Fruit fly (Drosophila melanogaster): ENCODE measurements around the gene eff.

eff gene

DNA sequence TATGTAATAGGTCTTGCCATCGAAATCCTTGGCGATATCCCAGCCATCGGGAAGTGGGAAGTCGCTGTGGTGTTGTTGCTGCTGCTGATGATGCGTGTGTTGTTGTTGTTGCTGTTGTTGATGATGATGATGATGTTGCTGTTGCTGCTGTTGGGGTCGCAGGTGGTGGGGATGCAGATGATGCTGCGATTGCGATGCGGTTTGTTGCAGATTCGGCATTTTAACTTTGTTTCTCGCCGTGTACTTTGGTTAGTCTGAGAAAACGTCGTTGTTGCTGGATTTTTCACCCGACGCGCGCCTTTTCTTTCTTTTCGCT lies 17.8 kb downstream of the eff start:
- TF ChIP-seq CTCF (optimal IDR thresholded peaks at IDR 0.05) (no peak), CG8478 (optimal IDR thresholded peaks at IDR 0.05) (no peak)

DNA sequence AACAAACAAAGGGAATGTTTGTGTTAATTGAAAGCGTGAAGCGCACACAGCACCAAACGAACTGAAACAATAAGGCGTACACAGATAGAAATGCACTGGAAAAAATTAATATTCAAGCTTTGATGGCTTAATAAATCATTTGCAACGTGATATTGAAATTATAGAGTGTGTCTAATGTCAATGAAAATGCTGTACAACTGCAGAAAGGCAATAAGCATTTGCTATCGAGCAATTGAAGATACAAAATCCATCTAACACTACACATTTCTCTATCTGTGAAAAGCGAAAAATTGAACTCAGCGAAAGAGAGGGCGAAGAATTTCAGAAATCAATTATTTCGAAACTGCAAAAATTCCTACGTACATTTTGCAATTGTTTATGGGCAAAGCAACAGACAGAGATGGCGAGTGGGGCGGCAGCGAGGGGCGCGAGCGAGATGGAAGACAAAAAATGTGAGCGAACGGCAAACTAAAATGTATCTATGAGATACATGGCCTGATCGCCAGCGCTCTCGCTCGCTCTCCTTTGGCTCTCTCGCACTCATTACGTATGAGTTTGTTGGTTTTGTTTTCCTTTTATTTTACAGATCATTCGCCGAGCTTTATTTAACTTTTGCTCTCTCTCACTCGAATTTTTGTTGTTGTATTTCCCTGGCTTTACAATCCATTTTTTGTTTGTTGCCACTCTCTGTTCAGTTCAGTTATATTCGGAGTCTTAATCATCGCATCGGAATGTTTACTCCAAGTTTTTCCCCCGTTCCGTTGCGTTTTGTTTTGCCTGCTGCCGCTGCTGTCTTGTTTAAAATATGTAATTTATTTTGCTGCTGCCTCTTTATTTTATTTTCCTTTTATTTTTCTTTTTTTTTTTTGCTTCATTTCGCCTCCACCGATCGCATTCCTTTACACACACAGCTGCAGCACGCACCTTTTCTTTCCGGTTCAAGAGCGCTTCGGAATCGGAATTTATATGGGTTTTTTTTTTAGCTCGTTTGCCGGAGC lies 18.9 kb downstream of the eff start:
- TF ChIP-seq CTCF (optimal IDR thresholded peaks at IDR 0.05) (no peak), CG8478 (optimal IDR thresholded peaks at IDR 0.05) (no peak)

DNA sequence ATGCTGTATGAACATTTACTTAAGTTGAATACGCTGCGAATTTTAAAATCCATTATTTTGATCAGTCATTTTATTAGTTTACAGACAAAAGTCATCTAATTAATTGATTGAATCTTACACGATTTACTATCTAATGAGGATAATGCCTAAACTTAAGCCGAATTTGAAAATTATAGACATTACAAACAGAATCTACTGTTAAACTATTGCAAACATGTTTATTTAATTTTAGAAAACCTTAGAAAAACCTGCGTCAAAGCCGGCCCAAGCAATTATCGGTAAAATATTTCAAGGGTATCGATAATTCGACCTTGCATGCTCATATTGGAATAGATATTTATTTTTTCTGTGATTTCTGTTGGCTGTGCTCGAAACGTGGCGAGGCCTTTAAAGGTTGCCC lies 20.2 kb downstream of the eff start:
- TF ChIP-seq CTCF (optimal IDR thresholded peaks at IDR 0.05) (no peak), CG8478 (optimal IDR thresholded peaks at IDR 0.05) (no peak)

DNA sequence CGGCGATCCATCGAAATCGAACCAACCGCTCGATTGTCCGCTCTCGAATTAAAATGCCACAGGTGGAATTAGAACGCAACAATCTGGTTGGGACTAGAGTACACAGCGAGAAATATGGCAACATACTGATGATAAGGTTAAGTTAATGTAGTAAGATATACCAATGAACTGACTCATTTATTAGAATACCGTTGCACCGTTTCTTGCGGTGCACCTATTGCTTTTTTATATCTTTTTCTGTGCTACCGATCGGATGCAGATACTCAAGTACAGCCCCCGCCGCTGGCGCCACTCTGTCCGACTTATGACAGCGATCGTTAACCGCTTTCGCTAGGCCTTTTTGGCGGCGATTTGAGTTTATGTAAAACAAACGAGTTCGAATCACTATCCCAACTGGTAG lies 21.0 kb downstream of the eff start:
- no peak for TF ChIP-seq CG8478 (optimal IDR thresholded peaks at IDR 0.05)
- no peak for TF ChIP-seq CTCF (optimal IDR thresholded peaks at IDR 0.05)

DNA sequence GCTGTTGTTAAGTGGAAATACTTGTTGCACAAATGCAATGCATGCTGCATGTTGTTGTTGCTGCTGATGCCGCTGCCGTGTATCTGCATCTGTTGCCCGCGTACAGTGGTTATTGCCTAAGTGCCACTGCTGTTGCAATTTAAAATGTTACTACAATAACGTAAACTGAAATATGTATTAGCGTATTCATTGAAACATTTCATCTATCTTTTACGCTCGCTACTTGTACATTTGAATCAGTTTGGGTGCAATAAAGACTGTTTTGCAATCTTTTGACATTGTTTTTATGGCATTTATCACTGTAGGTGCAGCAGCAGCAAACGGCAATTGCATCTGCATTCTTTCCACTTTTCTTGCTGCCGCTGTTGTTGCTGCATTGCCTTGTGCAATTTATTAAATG lies 21.7 kb downstream of the eff start:
- TF ChIP-seq CTCF (optimal IDR thresholded peaks at IDR 0.05) (no peak), CG8478 (optimal IDR thresholded peaks at IDR 0.05) (no peak)

DNA sequence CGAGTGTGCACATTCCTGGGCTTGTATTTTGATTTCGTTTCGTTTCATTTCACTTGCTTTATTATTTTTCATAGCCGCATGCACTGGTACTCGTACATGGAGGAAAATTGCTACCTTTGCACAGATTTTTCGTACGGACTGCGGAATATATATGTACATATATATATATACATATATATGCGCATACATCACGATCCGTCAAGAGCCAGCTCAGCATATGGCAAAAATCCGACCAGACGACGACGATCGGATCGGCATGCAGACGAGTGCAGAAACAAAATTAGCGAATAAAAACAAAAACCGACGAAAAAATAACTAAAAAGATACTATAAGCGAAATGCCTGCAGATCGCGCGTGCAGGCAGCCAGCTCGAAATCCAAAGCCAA lies 23.4 kb downstream of the eff start:
- TF ChIP-seq CG8478 (optimal IDR thresholded peaks at IDR 0.05): no peak
- no peak for TF ChIP-seq CTCF (optimal IDR thresholded peaks at IDR 0.05)

DNA sequence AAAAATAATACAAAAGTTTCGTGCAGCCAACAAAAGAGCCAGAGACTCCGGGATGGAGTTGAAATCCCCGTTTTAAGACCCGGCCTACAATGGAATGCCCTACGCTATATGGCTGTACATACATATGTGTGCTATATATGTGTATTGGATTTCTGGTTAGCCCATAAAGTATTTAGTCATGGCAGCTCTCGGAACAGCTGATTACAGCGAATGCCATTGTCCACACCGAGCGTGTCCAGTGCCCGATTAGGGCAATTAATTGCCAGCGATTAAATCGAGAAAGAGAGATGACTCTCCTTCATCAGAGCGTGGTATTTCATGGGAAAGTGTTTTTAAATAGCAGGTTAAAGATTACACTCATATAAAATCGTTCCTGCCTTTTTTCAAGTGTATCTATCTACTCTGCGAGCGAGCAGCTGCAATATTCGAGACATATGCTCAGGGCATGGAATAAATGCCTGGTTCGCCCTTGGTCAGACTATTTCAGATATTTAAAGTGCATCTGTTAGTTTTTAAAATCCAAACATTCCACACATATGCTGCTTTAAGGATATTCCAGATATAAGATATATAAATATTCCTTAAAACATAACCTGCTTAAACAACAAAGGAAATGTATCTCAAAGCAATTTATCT lies 23.9 kb downstream of the eff start:
- TF ChIP-seq CG8478 (optimal IDR thresholded peaks at IDR 0.05) (no peak), CTCF (optimal IDR thresholded peaks at IDR 0.05) (no peak)

DNA sequence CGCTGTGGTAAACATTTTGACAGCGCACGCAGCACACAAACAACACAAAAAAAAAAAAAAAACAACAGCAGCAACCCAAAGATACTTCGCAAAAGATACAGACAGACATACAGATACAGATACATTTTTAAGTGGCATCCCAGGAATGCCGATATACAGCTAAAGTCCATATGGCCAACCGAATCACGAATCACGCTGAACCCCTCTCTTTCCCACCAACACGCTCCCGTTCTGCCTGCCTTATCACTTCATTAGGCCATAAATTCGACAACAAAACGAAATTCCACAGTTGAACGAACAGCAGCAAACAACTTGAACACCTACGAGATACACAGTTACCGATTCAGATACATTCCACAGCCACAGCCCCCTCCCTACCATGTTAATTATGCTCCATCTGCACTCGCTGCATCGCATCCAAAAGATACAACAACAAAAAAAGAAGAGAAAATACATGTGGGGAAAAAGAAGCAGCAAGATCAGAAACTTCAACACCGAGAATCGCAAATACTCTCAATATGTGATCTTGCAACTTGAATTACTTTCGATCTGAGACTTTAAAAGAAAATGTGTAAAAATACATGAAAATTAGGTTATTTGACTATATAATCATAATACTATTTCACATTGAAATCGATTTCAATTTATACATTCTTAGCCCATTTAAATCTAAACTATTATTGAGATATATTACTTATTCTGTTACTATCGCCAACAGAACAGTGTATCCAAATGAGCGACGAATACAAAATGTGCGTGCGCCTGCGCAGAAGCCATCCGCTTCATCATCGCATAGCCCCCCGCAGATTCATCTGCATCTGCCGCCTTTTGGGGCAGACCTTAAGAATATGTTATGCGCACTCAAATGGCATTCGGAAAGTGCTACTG lies 24.7 kb downstream of the eff start:
- no peak for TF ChIP-seq CTCF (optimal IDR thresholded peaks at IDR 0.05)

DNA sequence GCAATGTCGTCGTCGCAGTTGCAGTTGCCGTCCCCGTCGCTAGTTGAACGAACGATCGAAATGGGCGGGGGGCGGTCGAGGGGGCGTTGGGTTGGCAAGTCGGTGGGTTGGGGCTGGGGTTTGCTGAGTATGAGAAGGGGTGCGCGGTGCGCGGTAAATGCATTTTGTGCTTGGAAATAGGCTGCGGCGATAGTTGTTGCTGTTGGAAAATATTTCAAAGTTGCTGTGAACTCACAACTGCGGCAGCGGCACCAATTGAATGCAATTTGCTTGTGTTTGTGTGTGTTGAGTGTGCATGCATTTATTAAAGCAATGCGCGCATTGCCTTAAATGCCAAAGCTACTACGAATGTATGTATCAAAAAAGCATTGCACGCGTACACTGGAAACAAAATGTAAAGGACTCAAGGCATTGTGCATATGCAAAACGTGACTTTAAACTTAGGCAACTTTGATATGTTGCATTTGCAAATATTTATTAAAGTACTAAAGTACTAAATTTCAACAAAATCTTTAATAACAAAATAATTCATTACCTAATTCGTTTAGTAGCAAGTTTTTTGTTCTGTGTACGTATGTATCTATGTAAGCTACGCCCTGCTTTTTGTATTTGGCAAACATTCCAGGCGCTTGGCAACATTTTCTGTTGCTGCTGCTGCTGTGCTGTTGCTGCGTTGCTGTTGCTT lies 26.1 kb downstream of the eff start:
- no peak for TF ChIP-seq CG8478 (optimal IDR thresholded peaks at IDR 0.05)
- TF ChIP-seq CTCF (optimal IDR thresholded peaks at IDR 0.05): no peak

DNA sequence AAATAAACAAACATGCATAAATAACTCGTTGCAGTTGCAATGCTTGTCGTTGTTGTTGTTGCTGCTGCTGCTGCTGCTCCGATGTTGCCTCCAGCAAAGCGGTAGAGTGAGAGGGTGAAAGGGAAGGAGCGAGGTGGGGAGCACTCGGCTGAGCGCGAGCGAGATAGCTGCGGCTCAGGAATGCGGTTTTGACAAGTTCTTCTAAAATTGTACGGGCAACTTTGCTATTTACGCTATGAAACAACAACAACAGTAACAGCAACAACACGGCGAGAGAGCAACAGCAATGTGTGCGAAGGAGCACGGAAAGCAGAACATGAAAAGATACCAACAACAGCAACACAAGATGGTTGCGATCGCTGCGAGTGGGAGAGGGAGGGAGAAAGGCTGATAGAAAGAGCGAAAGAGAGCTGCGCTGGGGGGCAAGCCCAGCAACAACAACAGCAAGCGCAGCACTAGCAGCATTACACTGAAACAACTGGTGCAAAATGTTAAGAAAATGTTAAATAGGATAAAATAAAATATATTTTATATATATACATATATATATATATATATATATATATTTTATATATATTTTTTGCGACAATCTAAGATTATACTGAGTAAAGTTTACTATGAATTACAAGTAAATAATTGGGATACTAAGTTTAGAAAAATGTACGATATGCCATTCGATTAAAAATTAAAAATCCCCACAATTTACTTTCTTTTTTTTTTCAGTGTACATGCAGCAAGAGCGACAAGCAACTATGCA lies 26.8 kb downstream of the eff start:
- TF ChIP-seq CG8478 (optimal IDR thresholded peaks at IDR 0.05) (no peak), CTCF (optimal IDR thresholded peaks at IDR 0.05) (peak in 1 of 2 experiments; percentile 32)

DNA sequence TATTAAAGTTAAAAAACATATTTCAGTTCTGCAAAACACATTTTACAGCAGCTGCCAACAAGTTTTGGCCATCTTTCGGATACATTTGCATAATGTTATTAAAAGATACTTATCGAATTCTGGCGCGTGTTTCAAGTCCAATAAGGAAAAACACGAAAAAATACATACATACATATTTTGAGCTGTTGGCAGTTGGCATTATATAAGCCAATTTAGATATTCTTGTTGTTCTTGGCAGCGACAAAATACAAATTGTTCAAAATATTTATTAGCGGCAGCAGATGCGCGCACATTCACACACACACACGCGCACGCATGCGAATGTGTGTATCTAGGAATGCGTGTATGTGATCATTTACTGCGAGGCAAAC lies 27.4 kb downstream of the eff start:
- TF ChIP-seq CG8478 (optimal IDR thresholded peaks at IDR 0.05) (no peak), CTCF (optimal IDR thresholded peaks at IDR 0.05) (no peak)

DNA sequence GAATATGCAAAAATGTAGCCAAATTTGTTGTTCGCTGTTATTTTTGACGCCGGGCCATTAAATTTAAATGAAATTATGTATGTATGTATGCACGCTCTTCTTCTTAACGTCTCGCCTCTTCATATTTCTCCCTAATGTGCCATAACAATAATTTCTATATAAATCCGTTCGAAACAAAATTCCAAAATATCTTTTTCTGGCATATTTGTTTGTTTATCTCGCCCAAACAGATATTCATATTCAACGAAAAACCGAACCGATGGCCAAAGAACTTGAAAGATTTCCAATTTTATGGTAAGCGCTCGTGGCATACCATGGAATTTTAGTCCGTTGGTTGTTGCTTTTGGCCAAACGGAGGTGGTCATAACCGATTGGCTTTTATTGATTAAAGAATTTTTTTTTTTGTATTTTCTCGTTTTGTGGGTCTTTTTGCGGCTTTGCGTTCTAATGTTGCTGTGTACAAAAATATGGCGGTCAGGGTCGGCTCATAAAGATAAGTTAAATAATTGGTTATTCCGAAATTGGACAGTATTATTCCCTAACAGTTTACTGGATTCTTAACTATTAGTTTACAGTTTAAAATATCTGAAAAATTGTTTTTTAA lies 27.9 kb downstream of the eff start:
- TF ChIP-seq CG8478 (optimal IDR thresholded peaks at IDR 0.05) (no peak), CTCF (optimal IDR thresholded peaks at IDR 0.05) (no peak)

DNA sequence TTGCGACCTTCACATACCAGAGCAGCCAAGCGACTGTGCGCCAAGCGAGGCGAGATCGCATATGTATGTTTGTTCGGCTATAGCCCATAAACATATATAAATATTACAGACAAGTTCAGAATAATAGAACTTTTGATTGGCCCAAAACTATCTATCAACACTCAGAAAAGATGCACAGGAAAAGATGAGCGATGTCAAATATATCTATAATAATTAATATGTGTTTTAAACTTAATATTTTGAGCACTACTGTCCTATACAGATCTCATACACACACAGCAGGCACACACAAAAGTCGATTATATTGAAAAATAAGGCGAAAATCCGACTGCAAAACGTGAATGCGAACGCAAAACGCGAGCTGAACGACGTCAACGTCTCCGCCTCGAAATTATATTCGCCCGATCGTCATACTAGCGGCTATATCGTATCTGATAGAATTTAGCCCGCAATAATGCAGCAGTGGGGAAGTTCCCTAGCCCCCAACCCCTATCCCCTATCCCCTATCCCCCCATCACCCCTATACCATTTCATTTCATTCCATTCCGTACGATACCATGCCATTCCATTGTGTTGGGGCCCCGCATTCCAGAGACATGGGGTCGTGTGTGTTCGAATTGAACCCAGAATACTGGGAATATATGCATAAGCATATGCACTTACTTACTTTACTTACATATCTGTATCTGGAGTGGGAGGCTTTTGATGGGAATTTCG lies 29.5 kb downstream of the eff start:
- no peak for TF ChIP-seq CG8478 (optimal IDR thresholded peaks at IDR 0.05)
- no peak for TF ChIP-seq CTCF (optimal IDR thresholded peaks at IDR 0.05)
